Fruit fly (Drosophila melanogaster): Measurements from ENCODE around the gene CG13933.
A peak's percentile ranks its signal among the peaks of the same experiment; 100 is the strongest.

Gene CG13933

dm6 chr3L:1808631-1809030 lies 33.7 kb upstream of the CG13933 start (continued):
- TF ChIP-seq zen (tag; optimal IDR thresholded peaks at IDR 0.05) (peak; percentile 53), MBD-R2 (GFP tag; IDR thresholded peaks at IDR 0.05) (peak; percentile 78; the same call in 1 of the 2 replicates), CG6854 (GFP tag; optimal IDR thresholded peaks at IDR 0.05) (peak; percentile 73), vnd (GFP tag; IDR thresholded peaks at IDR 0.05; ENCODE audit: partially characterized antibody) (no peak), aop (GFP tag; IDR thresholded peaks at IDR 0.05) (0 out of 2 replicates have a peak, but pooled peaks have one; percentile 61), CG9609 (GFP tag; optimal IDR thresholded peaks at IDR 0.05) (peak; percentile 83), CG9817 (tag; optimal IDR thresholded peaks at IDR 0.05) (peak; percentile 86), tio (GFP tag; optimal IDR thresholded peaks at IDR 0.05) (no peak), Elba2 (GFP tag; optimal IDR thresholded peaks at IDR 0.05) (no peak), CG8765 (GFP tag; IDR thresholded peaks at IDR 0.05) (peak; percentile 30; the same call in 1 of the 2 replicates), bbx (GFP tag; IDR thresholded peaks at IDR 0.05; ENCODE audit: partially characterized antibody) (no peak), Fer2 (tag; optimal IDR thresholded peaks at IDR 0.05) (peak; percentile 63), CG11093 (GFP tag; IDR thresholded peaks at IDR 0.05) (peak; percentile 76; the same call in 2 of the 3 replicates), Awh (GFP tag; IDR thresholded peaks at IDR 0.05) (peak; percentile 92), kay (GFP tag; optimal IDR thresholded peaks at IDR 0.05) (peak; percentile 78), CG13287 (GFP tag; IDR thresholded peaks at IDR 0.05; ENCODE audit: partially characterized antibody) (no peak), CG43689 (GFP tag; IDR thresholded peaks at IDR 0.05) (peak; percentile 75), slbo (GFP tag; IDR thresholded peaks at IDR 0.05) (peak; percentile 94), Hr3 (GFP tag; optimal IDR thresholded peaks at IDR 0.05) (peak; percentile 81), lmd (GFP tag; IDR thresholded peaks at IDR 0.05) (peak; percentile 94), odd (GFP tag; optimal IDR thresholded peaks at IDR 0.05) (no peak), Stat92E (GFP tag; optimal IDR thresholded peaks at IDR 0.05) (no peak), CG13424 (tag; optimal IDR thresholded peaks at IDR 0.05) (peak; percentile 88), CG11504 (tag; optimal IDR thresholded peaks at IDR 0.05) (peak; percentile 92), CG33557 (GFP tag; optimal IDR thresholded peaks at IDR 0.05) (peak; percentile 31), nerfin-1 (tag; optimal IDR thresholded peaks at IDR 0.05) (no peak), HmgZ (tag; optimal IDR thresholded peaks at IDR 0.05) (peak; percentile 87), CG3838 (GFP tag; optimal IDR thresholded peaks at IDR 0.05) (peak; percentile 64), crp (GFP tag; optimal IDR thresholded peaks at IDR 0.05) (peak in 1 of 2 experiments; percentile 37), ap (GFP tag; IDR thresholded peaks at IDR 0.05) (peak; percentile 83), CTCF (GFP tag; optimal IDR thresholded peaks at IDR 0.05) (peak; percentile 46), Hr78 (GFP tag; optimal IDR thresholded peaks at IDR 0.05) (no peak), Mrtf (GFP tag; IDR thresholded peaks at IDR 0.05) (peak; percentile 90), CkIIα-i1 (GFP tag; IDR thresholded peaks at IDR 0.05) (peak; percentile 75), B-H1 (GFP tag; IDR thresholded peaks at IDR 0.05) (peak; percentile 89), tna (GFP tag; IDR thresholded peaks at IDR 0.05; ENCODE audit: partially characterized antibody) (no peak), bigmax (GFP tag; optimal IDR thresholded peaks at IDR 0.05) (peak; percentile 2), ci (GFP tag; IDR thresholded peaks at IDR 0.05) (peak; percentile 94), Abd-B (GFP tag; optimal IDR thresholded peaks at IDR 0.05) (peak; percentile 90), CG8388 (GFP tag; optimal IDR thresholded peaks at IDR 0.05) (peak; percentile 83), Atf6 (GFP tag; IDR thresholded peaks at IDR 0.05) (peak; percentile 95), BEAF-32 (GFP tag; optimal IDR thresholded peaks at IDR 0.05) (no peak), CG12659 (GFP tag; optimal IDR thresholded peaks at IDR 0.05) (peak; percentile 91), prd (optimal IDR thresholded peaks at IDR 0.05) (no peak), prd (GFP tag; IDR thresholded peaks at IDR 0.05) (peak; percentile 93), Mes4 (GFP tag; optimal IDR thresholded peaks at IDR 0.05) (peak; percentile 81), Dbx (GFP tag; IDR thresholded peaks at IDR 0.05) (peak; percentile 89), croc (GFP tag; conservative IDR thresholded peaks at IDR 0.05) (peak; percentile 71; the same call in 2 of the 3 replicates), CG2875 (GFP tag; optimal IDR thresholded peaks at IDR 0.05) (peak; percentile 79), gfzf (GFP tag; optimal IDR thresholded peaks at IDR 0.05) (peak; percentile 14)
